Worm (Caenorhabditis elegans) whole organism, young adult: ENCODE data around the gene pqn-83.

Source experiments
- B0019.2 ChIP-seq: fragments of 200-800 bp; sonication (Bioruptor generic); conservative IDR thresholded peaks from 2 replicates; pipeline ENCODE4 v1.3.6; 2022; ENCODE audit warnings: missing genetic modification reagents, missing genetic modification characterization, missing compliant biosample characterization
- F33H1.4 ChIP-seq: fragments of 200-800 bp; sonication (Bioruptor generic); IDR thresholded peaks from 2 replicates; pipeline ENCODE4 v1.3.6; 2022; ENCODE audit warnings: missing genetic modification reagents, missing genetic modification characterization, missing compliant biosample characterization
- Y53G8AR.9 ChIP-seq: fragments of 200-800 bp; sonication (Bioruptor generic); conservative IDR thresholded peaks from 2 replicates; pipeline ENCODE4 v1.3.6; 2022; ENCODE audit warnings: missing genetic modification reagents, missing genetic modification characterization, missing compliant biosample characterization
- Y95B8A.8 ChIP-seq: fragments of 200-800 bp; sonication (Bioruptor generic); IDR thresholded peaks from 2 replicates; pipeline ENCODE4 v1.3.6; 2022; ENCODE audit warnings: missing genetic modification reagents, missing genetic modification characterization, missing compliant biosample characterization
- athp-1 ChIP-seq: sonication (generic microtip); optimal IDR thresholded peaks from 2 replicates; lab custom pipeline; 2017; ENCODE audit warnings: mild to moderate bottlenecking, missing genetic modification characterization, missing compliant biosample characterization
- die-1 ChIP-seq: sonication (generic microtip); optimal IDR thresholded peaks from 2 replicates; lab custom pipeline; 2016; ENCODE audit warnings: missing genotype, mild to moderate bottlenecking, missing genetic modification characterization, missing compliant biosample characterization
- ets-4 ChIP-seq: fragments of 200-800 bp; sonication (Bioruptor generic); optimal IDR thresholded peaks from 2 replicates; lab custom pipeline; 2018; ENCODE audit warnings: mild to moderate bottlenecking, missing genetic modification characterization, missing compliant biosample characterization
- let-526 ChIP-seq: fragments of 200-800 bp; sonication (Bioruptor generic); IDR thresholded peaks from 2 replicates; pipeline ENCODE4 v1.3.6; 2022; ENCODE audit warnings: missing genetic modification reagents, missing genetic modification characterization, missing compliant biosample characterization
- lsy-27 ChIP-seq: sonication (generic microtip); optimal IDR thresholded peaks from 2 replicates; lab custom pipeline; 2017; ENCODE audit warnings: missing genetic modification characterization, mild to moderate bottlenecking, missing compliant biosample characterization, antibody characterized with exemption, missing genotype, borderline replicate concordance; ENCODE audit not compliant: insufficient read depth
- pha-4 ChIP-seq: fragments of 150-350 bp; sonication (generic microtip); optimal IDR thresholded peaks from 2 replicates; lab custom pipeline; 2014; ENCODE audit warnings: missing biosample characterization, missing genetic modification reagents, missing genetic modification characterization
- sdz-38 ChIP-seq: sonication (generic microtip); optimal IDR thresholded peaks from 2 replicates; lab custom pipeline; 2016; ENCODE audit warnings: missing genotype, missing genetic modification characterization, missing compliant biosample characterization
- snpc-4 ChIP-seq, 5 experiments: fragments of 150-350 bp in 1 of 5; sonication (generic microtip) in 4 of 5; optimal IDR thresholded peaks; 2 replicates each; lab custom pipeline; 2014 to 2018; ENCODE audit warnings: missing genetic modification characterization in 5 of 5, missing biosample characterization in 3 of 5, antibody characterized with exemption in 2 of 5, mild to moderate bottlenecking in 2 of 5, missing compliant biosample characterization in 2 of 5, missing genotype in 2 of 5, moderate library complexity in 2 of 5, missing genetic modification reagents in 1 of 5
- unc-130 ChIP-seq: sonication (generic microtip); optimal IDR thresholded peaks from 2 replicates; lab custom pipeline; 2016; ENCODE audit warnings: missing genetic modification reagents, missing genetic modification characterization, missing compliant biosample characterization

- TF ChIP-seq ets-4 (GFP tag; lab: Kevin White, UChicago) (no peak), unc-130 (no peak), pha-4 (tag; lab: Kevin White, UChicago) (no peak), sdz-38 (tag; lab: Kevin White, UChicago) (no peak), snpc-4 (GFP tag; optimal IDR thresholded peaks at IDR 0.05; lab: Kevin White, UChicago) (no peak), snpc-4 (tag; optimal IDR thresholded peaks at IDR 0.05; lab: Kevin White, UChicago) (no peak), let-526 (GFP tag; lab: Robert Waterston, UW) (no peak), B0019.2 (no peak), die-1 (no peak), athp-1 (no peak), lsy-27 (tag; lab: Kevin White, UChicago) (no peak), F33H1.4 (GFP tag; lab: Robert Waterston, UW) (no peak), Y53G8AR.9 (GFP tag; lab: Robert Waterston, UW) (no peak), Y95B8A.8 (GFP tag; lab: Robert Waterston, UW) (no peak)
Observed at ce11 chrIII:13105911-13106310, 6.7 kb upstream of the pqn-83 start.
